Worm (Caenorhabditis elegans): Measurements from ENCODE around the gene C17E7.4.
A peak's percentile ranks its signal among the peaks of the same experiment; 100 is the strongest.

The C17E7.4 gene

DNA sequence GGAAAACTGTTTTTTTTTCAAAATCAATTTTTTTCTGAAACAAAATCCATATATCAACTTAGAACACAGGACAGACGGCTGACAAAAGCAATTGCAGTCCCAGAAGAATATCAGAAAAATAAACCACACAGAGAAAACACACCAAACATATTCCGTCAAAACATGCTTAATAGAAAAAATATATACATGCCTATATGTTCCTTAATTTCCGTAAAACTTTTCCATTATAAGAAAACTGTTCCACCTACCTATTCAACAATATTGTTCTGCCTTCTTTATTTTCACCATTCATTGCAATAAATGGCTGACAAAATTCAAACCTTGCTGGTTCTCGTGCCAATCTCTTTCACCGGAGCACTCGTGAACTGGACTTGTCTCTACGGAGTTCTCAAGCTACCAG is 38.7 kb downstream of the C17E7.4 start, which contains the start of gene srx-63:
Gene srx-63, plus strand, starts transcription at position 301 of the 400 bp plus-strand sequence.
- TF ChIP-seq alr-1 (tag; optimal IDR thresholded peaks at IDR 0.05) (no peak), lin-13 (GFP tag; optimal IDR thresholded peaks at IDR 0.05) (no peak), snpc-4 (tag; optimal IDR thresholded peaks at IDR 0.05) (no peak), elt-3 (tag; optimal IDR thresholded peaks at IDR 0.05) (no peak), mab-5 (tag; optimal IDR thresholded peaks at IDR 0.05) (no peak), R02D3.7 (tag; optimal IDR thresholded peaks at IDR 0.05) (no peak), ama-1 (optimal IDR thresholded peaks at IDR 0.05) (no peak), skn-1 (tag; optimal IDR thresholded peaks at IDR 0.05) (no peak), mdl-1 (tag; optimal IDR thresholded peaks at IDR 0.05) (no peak), lin-11 (tag; optimal IDR thresholded peaks at IDR 0.05) (no peak), lsy-2 (tag; optimal IDR thresholded peaks at IDR 0.05) (no peak)

DNA sequence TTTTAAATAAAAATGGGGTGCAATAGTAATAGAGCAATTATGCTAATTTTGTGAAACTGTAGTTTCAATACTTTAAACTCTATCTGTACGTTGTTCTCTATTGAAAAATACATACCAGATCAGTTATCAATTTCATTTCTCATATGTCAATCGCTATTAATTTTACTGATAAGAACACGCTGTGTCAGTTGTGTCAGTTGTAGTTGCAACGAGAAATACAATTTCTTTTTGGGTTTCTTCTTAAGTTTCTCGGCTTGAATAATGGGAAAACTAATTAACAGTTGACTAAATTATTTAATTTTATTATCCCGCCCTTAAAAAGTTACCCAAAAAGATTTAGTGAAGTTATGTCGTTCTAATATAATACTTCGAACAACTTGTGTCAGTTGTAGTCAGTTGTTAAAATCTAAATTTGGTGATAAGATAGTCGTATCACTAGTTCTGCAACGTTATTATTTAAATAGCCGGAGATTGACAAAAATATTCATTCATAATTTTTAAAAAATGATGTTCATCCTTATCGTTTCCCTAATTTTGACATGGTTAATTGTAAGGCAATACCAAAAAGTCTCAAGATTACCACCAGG is 43.3 kb downstream of the C17E7.4 start, which contains the start of gene cyp-35A5:
Gene cyp-35A5, plus strand, starts transcription at position 435 of the 587 bp plus-strand sequence.
- TF ChIP-seq fos-1 (tag; optimal IDR thresholded peaks at IDR 0.05) (peak; percentile 7), crh-2 (tag; optimal IDR thresholded peaks at IDR 0.05) (no peak)

DNA sequence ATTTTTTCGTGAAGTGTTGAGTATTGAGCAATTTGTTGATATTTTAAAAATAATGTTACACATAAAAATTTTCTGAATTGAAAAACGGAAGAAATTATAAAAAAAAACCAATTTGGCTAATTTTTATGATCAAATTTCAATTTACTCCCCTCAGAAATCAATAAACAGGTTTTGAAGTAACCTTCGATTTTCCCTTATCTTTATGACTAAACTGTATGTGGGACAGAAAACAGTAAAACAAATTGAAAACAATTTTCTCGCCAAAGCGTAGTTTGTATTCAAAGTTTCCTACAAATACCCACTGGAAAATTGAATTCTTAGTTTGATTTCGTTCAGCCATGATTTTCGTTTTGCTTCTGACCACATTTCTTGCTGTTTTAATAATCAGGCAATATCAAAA is 46.1 kb downstream of the C17E7.4 start, which contains the start of gene cyp-35B1:
Gene cyp-35B1, plus strand, starts transcription at position 244 of the 400 bp plus-strand sequence.
- TF ChIP-seq nhr-23 (tag; optimal IDR thresholded peaks at IDR 0.05) = no peak
- no peak for TF ChIP-seq mbf-1 (tag; optimal IDR thresholded peaks at IDR 0.05)
- TF ChIP-seq C34F6.9 (tag; optimal IDR thresholded peaks at IDR 0.05) = no peak
- no peak for TF ChIP-seq nhr-25 (tag; optimal IDR thresholded peaks at IDR 0.05)
- TF ChIP-seq unc-62 (GFP tag; optimal IDR thresholded peaks at IDR 0.05) = no peak
- TF ChIP-seq elt-1 (tag; optimal IDR thresholded peaks at IDR 0.05) = no peak
- TF ChIP-seq alr-1 (tag; optimal IDR thresholded peaks at IDR 0.05) = no peak
- TF ChIP-seq dmd-4 (tag; optimal IDR thresholded peaks at IDR 0.05) = no peak
- TF ChIP-seq snpc-4 (tag; optimal IDR thresholded peaks at IDR 0.05) = no peak
- TF ChIP-seq egl-27 (tag; optimal IDR thresholded peaks at IDR 0.05) = no peak
- no peak for TF ChIP-seq lin-11 (tag; optimal IDR thresholded peaks at IDR 0.05)
- no peak for TF ChIP-seq F13H6.1 (tag; optimal IDR thresholded peaks at IDR 0.05)
- TF ChIP-seq ZK546.5 (tag; optimal IDR thresholded peaks at IDR 0.05) = no peak
- TF ChIP-seq nhr-11 (tag; optimal IDR thresholded peaks at IDR 0.05) = no peak
- no peak for TF ChIP-seq fos-1 (tag; optimal IDR thresholded peaks at IDR 0.05)
- TF ChIP-seq nhr-10 (tag; optimal IDR thresholded peaks at IDR 0.05) = no peak
- TF ChIP-seq elt-3 (tag; optimal IDR thresholded peaks at IDR 0.05) = no peak
- TF ChIP-seq sem-4 (tag; optimal IDR thresholded peaks at IDR 0.05) = no peak
- no peak for TF ChIP-seq nhr-21 (tag; optimal IDR thresholded peaks at IDR 0.05)

DNA sequence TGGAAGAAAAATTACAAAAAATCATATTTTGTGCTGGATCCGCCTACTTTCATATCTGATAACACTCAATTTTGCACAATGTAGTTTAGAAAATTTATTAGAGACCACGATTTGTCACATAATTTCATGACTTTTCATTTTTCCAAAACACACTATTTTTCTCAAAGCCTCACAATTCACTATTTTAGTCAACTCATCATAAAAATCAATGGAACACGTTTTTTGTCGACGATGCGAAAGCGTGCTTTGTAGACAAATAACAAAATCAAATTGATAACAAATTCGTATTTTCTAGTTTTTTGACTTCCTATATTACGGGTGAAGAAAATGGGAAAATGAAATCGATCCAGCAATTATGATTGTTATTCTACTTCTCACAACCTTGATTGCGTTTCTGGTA is 49.2 kb downstream of the C17E7.4 start, which contains the start of gene cyp-35B2:
Gene cyp-35B2, plus strand, starts transcription at position 301 of the 400 bp plus-strand sequence.
- TF ChIP-seq mdl-1 (tag; optimal IDR thresholded peaks at IDR 0.05) = no peak
- no peak for TF ChIP-seq unc-62 (GFP tag; optimal IDR thresholded peaks at IDR 0.05)
- TF ChIP-seq lsy-2 (tag; optimal IDR thresholded peaks at IDR 0.05) = no peak
- no peak for TF ChIP-seq skn-1 (tag; optimal IDR thresholded peaks at IDR 0.05)
- TF ChIP-seq ceh-16 (tag; optimal IDR thresholded peaks at IDR 0.05) = no peak
- TF ChIP-seq ceh-82 (tag; optimal IDR thresholded peaks at IDR 0.05) = no peak
- TF ChIP-seq sem-4 (tag; optimal IDR thresholded peaks at IDR 0.05) = no peak
- TF ChIP-seq lin-39 (tag; optimal IDR thresholded peaks at IDR 0.05) = no peak

DNA sequence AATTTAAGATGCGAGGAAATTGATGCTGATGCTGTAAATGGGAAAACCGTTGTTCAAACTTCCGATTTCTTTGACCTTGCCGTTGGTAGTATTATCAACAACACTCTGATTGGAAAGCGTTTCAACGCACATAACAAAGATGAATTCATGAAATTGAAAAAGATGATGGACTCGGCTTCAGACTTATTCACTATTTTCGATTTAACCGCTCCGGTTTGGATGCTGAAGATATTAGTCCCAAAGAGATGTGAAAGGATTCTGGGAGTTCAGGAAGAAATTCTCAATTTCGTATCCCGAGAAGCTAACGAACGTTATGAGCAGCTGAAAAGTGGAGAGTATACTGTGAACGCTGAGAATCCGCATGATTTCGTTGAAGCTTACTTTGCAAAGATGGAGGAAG is 50.7 kb downstream of the C17E7.4 start:
- TF ChIP-seq ztf-4 (tag; optimal IDR thresholded peaks at IDR 0.05) (no peak), fos-1 (tag; optimal IDR thresholded peaks at IDR 0.05) (no peak), lsy-2 (tag; optimal IDR thresholded peaks at IDR 0.05) (no peak), ceh-16 (tag; optimal IDR thresholded peaks at IDR 0.05) (no peak), R02D3.7 (tag; optimal IDR thresholded peaks at IDR 0.05) (no peak)

Data from whole organism, L2 larva.